Fruit fly (Drosophila melanogaster): ENCODE results near the gene UbcE2H.

dm6 chrX:8092075-8092682, 1.7 kb downstream of the UbcE2H start:
- TF ChIP-seq CTCF (optimal IDR thresholded peaks at IDR 0.05) (no peak), CG8478 (optimal IDR thresholded peaks at IDR 0.05) (no peak)

Measured in S2 (cell line).